Fruit fly (Drosophila melanogaster) whole organism, prepupa: Measurements from ENCODE around the gene CG34353.

Experiments
- Blimp-1 ChIP-seq: fragments of 200-800 bp; sonication (Bioruptor generic); optimal IDR thresholded peaks from 3 replicates; lab custom pipeline; 2017; ENCODE audit warnings: missing biosample characterization, missing genetic modification characterization, mild to moderate bottlenecking, moderate library complexity, missing genetic modification reagents
- CG10631 ChIP-seq: fragments of 200-800 bp; sonication (Bioruptor generic); optimal IDR thresholded peaks from 2 replicates; lab custom pipeline; 2016; ENCODE audit warnings: missing biosample characterization, missing genetic modification characterization
- CG10669 ChIP-seq: fragments of 200-800 bp; sonication (Bioruptor generic); optimal IDR thresholded peaks from 3 replicates; lab custom pipeline; 2018; ENCODE audit warnings: missing biosample characterization, mild to moderate bottlenecking, missing genetic modification characterization, moderate library complexity
- CG11762 ChIP-seq: fragments of 200-800 bp; sonication (Bioruptor generic); optimal IDR thresholded peaks from 3 replicates; lab custom pipeline; 2016; ENCODE audit warnings: missing biosample characterization, missing genetic modification characterization; ENCODE audit not compliant: insufficient read depth
- CG11902 ChIP-seq: fragments of 200-800 bp; sonication (Bioruptor generic); optimal IDR thresholded peaks from 3 replicates; lab custom pipeline; 2016; ENCODE audit warnings: missing biosample characterization, missing genetic modification characterization
- CG16779 ChIP-seq: fragments of 200-800 bp; sonication (Bioruptor generic); optimal IDR thresholded peaks from 3 replicates; lab custom pipeline; 2017; ENCODE audit warnings: missing biosample characterization, mild to moderate bottlenecking, missing genetic modification characterization
- CG34406 ChIP-seq: fragments of 200-800 bp; sonication (Bioruptor generic); optimal IDR thresholded peaks from 3 replicates; lab custom pipeline; 2016; ENCODE audit warnings: missing biosample characterization, missing genetic modification characterization
- CG3919 ChIP-seq: fragments of 200-800 bp; sonication (Bioruptor generic); optimal IDR thresholded peaks from 3 replicates; lab custom pipeline; 2016; ENCODE audit warnings: missing biosample characterization, missing genetic modification characterization
- CG6163 ChIP-seq: fragments of 200-800 bp; sonication (Bioruptor generic); IDR thresholded peaks from 3 replicates; pipeline ENCODE4 v1.3.6; 2022; ENCODE audit warnings: missing biosample characterization, missing genetic modification characterization
- CG6276 ChIP-seq: fragments of 200-800 bp; sonication (Bioruptor generic); optimal IDR thresholded peaks from 2 replicates; lab custom pipeline; 2017; ENCODE audit warnings: missing biosample characterization, mild to moderate bottlenecking, missing genetic modification characterization
- CG6792 ChIP-seq: fragments of 200-800 bp; sonication (Bioruptor generic); optimal IDR thresholded peaks from 3 replicates; lab custom pipeline; 2016; ENCODE audit warnings: missing biosample characterization, missing genetic modification characterization
- CG6808 ChIP-seq: fragments of 200-800 bp; sonication (Bioruptor generic); optimal IDR thresholded peaks from 3 replicates; lab custom pipeline; 2017; ENCODE audit warnings: missing biosample characterization, missing genetic modification characterization, mild to moderate bottlenecking, moderate library complexity, missing genetic modification reagents
- CG6854 ChIP-seq: fragments of 200-800 bp; sonication (Bioruptor generic); optimal IDR thresholded peaks from 2 replicates; lab custom pipeline; 2017; ENCODE audit warnings: missing biosample characterization, mild to moderate bottlenecking, missing genetic modification characterization
- CG8319 ChIP-seq: fragments of 200-800 bp; sonication (Bioruptor generic); optimal IDR thresholded peaks from 3 replicates; lab custom pipeline; 2016; ENCODE audit warnings: missing biosample characterization, missing genetic modification characterization
- CG8632 ChIP-seq: fragments of 200-800 bp; sonication (Bioruptor generic); optimal IDR thresholded peaks from 3 replicates; lab custom pipeline; 2016; ENCODE audit warnings: missing biosample characterization, missing genetic modification characterization
- CG9139 ChIP-seq: fragments of 200-800 bp; sonication (Bioruptor generic); optimal IDR thresholded peaks from 3 replicates; lab custom pipeline; 2017; ENCODE audit warnings: missing biosample characterization, mild to moderate bottlenecking, missing genetic modification characterization
- Eip78C ChIP-seq: fragments of 200-800 bp; sonication (Bioruptor generic); peaks from one replicate; lab custom pipeline; 2016; ENCODE audit warnings: missing biosample characterization, missing genetic modification characterization
- Eip93F ChIP-seq: fragments of 200-800 bp; sonication (Bioruptor generic); optimal IDR thresholded peaks from 2 replicates; lab custom pipeline; 2016; ENCODE audit warnings: missing biosample characterization, mild to moderate bottlenecking, missing genetic modification characterization
- Ets21C ChIP-seq: fragments of 200-800 bp; sonication (Bioruptor generic); optimal IDR thresholded peaks from 3 replicates; lab custom pipeline; 2016; ENCODE audit warnings: missing biosample characterization, missing genetic modification characterization
- Gug ChIP-seq: fragments of 200-800 bp; sonication (Bioruptor generic); IDR thresholded peaks from 2 replicates; pipeline ENCODE4 v1.3.6; 2022; ENCODE audit warnings: missing biosample characterization, missing genetic modification characterization
- Lpt ChIP-seq: fragments of 200-800 bp; sonication (Bioruptor generic); optimal IDR thresholded peaks from 3 replicates; lab custom pipeline; 2016; ENCODE audit warnings: missing biosample characterization, missing genetic modification characterization
- Met ChIP-seq: fragments of 200-800 bp; sonication (Bioruptor generic); optimal IDR thresholded peaks from 3 replicates; lab custom pipeline; 2016; ENCODE audit warnings: missing biosample characterization, missing genetic modification characterization
- OdsH ChIP-seq: fragments of 200-800 bp; sonication (Bioruptor generic); optimal IDR thresholded peaks from 3 replicates; lab custom pipeline; 2016; ENCODE audit warnings: missing biosample characterization, missing genetic modification characterization
- Smox ChIP-seq: fragments of 200-800 bp; sonication (Bioruptor generic); optimal IDR thresholded peaks from 3 replicates; lab custom pipeline; 2016; ENCODE audit warnings: missing biosample characterization, missing genetic modification characterization
- Sox102F ChIP-seq: fragments of 200-800 bp; sonication (Bioruptor generic); optimal IDR thresholded peaks from 2 replicates; lab custom pipeline; 2016; ENCODE audit warnings: missing biosample characterization, mild to moderate bottlenecking, missing genetic modification characterization
- Sox14 ChIP-seq: fragments of 200-800 bp; sonication (Bioruptor generic); optimal IDR thresholded peaks from 3 replicates; lab custom pipeline; 2016; ENCODE audit warnings: missing biosample characterization, missing genetic modification characterization
- acj6 ChIP-seq: fragments of 200-800 bp; sonication (Bioruptor generic); optimal IDR thresholded peaks from 3 replicates; lab custom pipeline; 2016; ENCODE audit warnings: missing biosample characterization, missing genetic modification characterization
- cyc ChIP-seq: fragments of 200-800 bp; sonication (Bioruptor generic); optimal IDR thresholded peaks from 3 replicates; lab custom pipeline; 2016; ENCODE audit warnings: missing biosample characterization, missing genetic modification characterization
- dsx ChIP-seq: fragments of 200-800 bp; optimal IDR thresholded peaks from 3 replicates; lab custom pipeline; 2019; ENCODE audit warnings: missing biosample characterization, mild to moderate bottlenecking, missing genetic modification characterization, moderate library complexity; ENCODE audit not compliant: poor library complexity, severe bottlenecking
- eg ChIP-seq: fragments of 200-800 bp; sonication (Bioruptor generic); IDR thresholded peaks from 3 replicates; pipeline ENCODE4 v1.3.6; 2022; ENCODE audit warnings: missing biosample characterization, missing genetic modification characterization
- esn ChIP-seq: fragments of 200-800 bp; sonication (Bioruptor generic); optimal IDR thresholded peaks from 2 replicates; lab custom pipeline; 2016; ENCODE audit warnings: missing biosample characterization, mild to moderate bottlenecking, missing genetic modification characterization, moderate library complexity
- fd85E ChIP-seq: fragments of 200-800 bp; sonication (Bioruptor generic); optimal IDR thresholded peaks from 3 replicates; lab custom pipeline; 2016; ENCODE audit warnings: missing biosample characterization, missing genetic modification characterization
- net ChIP-seq: fragments of 200-800 bp; sonication (Bioruptor generic); optimal IDR thresholded peaks from 3 replicates; lab custom pipeline; 2016; ENCODE audit warnings: missing biosample characterization, missing genetic modification characterization
- salr ChIP-seq, 2 experiments: fragments of 200-800 bp; sonication (Bioruptor generic); optimal IDR thresholded peaks; 3 replicates each; lab custom pipeline; 2016 to 2018; ENCODE audit warnings: missing biosample characterization in 2 of 2, missing genetic modification characterization in 2 of 2, mild to moderate bottlenecking in 1 of 2
- ss ChIP-seq, 2 experiments: fragments of 200-800 bp; sonication (Bioruptor generic); optimal IDR thresholded peaks; 2 replicates in 1 of 2; 3 replicates in 1 of 2; lab custom pipeline; 2017 to 2018; ENCODE audit warnings: mild to moderate bottlenecking in 2 of 2, missing biosample characterization in 2 of 2, missing genetic modification characterization in 2 of 2, moderate library complexity in 1 of 2
- svp ChIP-seq: fragments of 200-800 bp; sonication (Bioruptor generic); peaks from one replicate; lab custom pipeline; 2016; ENCODE audit warnings: missing biosample characterization, missing genetic modification characterization
- vri ChIP-seq: fragments of 200-800 bp; sonication (Bioruptor generic); optimal IDR thresholded peaks from 3 replicates; lab custom pipeline; 2016; ENCODE audit warnings: missing biosample characterization, mild to moderate bottlenecking, missing genetic modification characterization

The CG34353 gene

DNA sequence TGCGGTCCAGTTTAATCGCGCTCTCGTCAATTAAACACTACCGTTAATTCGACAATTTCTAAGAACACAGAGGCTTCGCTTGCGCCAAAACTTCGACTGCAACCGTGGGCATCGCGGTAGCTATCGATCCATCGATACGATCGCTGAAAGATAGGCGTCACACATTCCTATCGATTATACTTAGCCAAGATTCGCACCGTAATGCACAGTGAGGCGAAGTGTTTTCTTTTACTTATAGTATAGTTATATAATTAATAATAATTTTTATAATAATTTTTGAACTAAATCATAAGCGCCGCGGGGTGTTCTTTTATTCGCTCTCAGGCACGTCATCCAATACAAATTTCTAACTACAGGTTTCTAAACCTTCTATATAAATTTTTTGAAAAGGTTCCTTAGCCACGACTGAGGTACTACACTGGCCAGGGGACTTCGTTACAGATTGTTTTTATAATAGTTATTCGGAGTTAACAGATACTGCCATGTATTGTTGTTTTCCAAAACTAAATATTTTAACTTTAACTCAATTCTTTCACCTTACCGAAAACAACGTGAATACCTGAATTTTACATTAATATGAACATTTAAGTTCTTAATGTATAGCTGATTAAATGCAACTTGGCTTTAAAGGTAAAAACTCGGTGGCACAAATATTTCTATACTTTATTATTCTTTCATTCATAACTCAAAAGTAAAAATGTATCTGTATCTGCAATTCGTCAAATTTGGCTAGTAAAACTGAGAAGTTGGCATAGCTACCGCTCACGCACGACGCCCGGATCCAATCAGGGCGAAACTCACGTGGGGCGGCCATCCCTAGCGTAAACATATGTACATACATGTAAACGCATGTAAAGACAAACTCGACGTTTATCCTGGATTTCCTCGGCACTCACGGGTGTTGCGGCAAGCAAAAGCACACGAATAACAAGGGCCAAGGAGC lies 32.4 kb upstream of the CG34353 start, which contains the start of the genes NSD and BOD1 (continued):
- no peak for TF ChIP-seq Ets21C (GFP tag; lab: Kevin White, UChicago)
- no peak for TF ChIP-seq Met (GFP tag; lab: Kevin White, UChicago)
- TF ChIP-seq esn (GFP tag; lab: Kevin White, UChicago) = peak; percentile 48
- no peak for TF ChIP-seq dsx (GFP tag; lab: Kevin White, UChicago)
- peak; percentile 81 for TF ChIP-seq svp (GFP tag; lab: Kevin White, UChicago)
- peak; percentile 17 for TF ChIP-seq CG11902 (GFP tag; lab: Kevin White, UChicago)
- TF ChIP-seq CG34406 = peak; percentile 41
- no peak for TF ChIP-seq CG10669
- TF ChIP-seq CG8319 (GFP tag; lab: Kevin White, UChicago) = no peak
- no peak for TF ChIP-seq fd85E (GFP tag; lab: Kevin White, UChicago)
- TF ChIP-seq Sox14 (GFP tag; lab: Kevin White, UChicago) = no peak
- TF ChIP-seq Eip93F (GFP tag; lab: Kevin White, UChicago) = peak; percentile 6
- no peak for TF ChIP-seq OdsH
- peak; percentile 67 for TF ChIP-seq CG10631 (GFP tag; lab: Kevin White, UChicago)
- TF ChIP-seq cyc = no peak
- no peak for TF ChIP-seq CG9139 (GFP tag; lab: Kevin White, UChicago)
- TF ChIP-seq salr (GFP tag; optimal IDR thresholded peaks at IDR 0.05; lab: Kevin White, UChicago) = no peak
- TF ChIP-seq Smox (GFP tag; lab: Kevin White, UChicago) = no peak
- peak; percentile 58; the same call in 2 of the 3 replicates for TF ChIP-seq eg (GFP tag; lab: Robert Waterston, UW)
- TF ChIP-seq CG6163 = peak; percentile 76
- TF ChIP-seq CG6792 (GFP tag; lab: Kevin White, UChicago) = peak; percentile 28
- TF ChIP-seq acj6 = no peak
- TF ChIP-seq Gug = peak; percentile 28; the same call in 1 of the 2 replicates
- TF ChIP-seq CG8632 (GFP tag; lab: Kevin White, UChicago) = no peak
- TF ChIP-seq Sox102F (GFP tag; lab: Kevin White, UChicago) = no peak
- no peak for TF ChIP-seq Blimp-1

DNA sequence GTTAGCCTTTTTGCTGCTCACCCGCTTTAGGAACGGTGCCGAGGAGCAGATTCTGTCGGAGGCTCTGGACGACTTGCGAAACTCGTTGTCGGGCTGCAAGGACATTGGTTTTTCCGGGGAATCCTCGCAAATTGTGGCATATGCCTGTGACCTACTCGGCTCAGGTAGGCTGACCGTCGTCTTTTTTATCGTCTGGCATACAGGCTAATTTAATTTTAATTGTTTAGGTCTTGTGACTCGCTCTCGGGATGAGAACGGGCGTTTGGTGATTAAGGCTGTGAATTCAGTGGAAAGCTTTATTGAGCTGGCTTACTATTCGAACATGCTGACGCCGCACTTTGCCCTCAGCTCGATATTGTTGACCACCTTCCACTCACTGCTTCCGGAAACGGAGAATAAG lies 25.8 kb upstream of the CG34353 start:
- no peak for TF ChIP-seq CG11762
- TF ChIP-seq CG6792 (GFP tag; lab: Kevin White, UChicago) = no peak

DNA sequence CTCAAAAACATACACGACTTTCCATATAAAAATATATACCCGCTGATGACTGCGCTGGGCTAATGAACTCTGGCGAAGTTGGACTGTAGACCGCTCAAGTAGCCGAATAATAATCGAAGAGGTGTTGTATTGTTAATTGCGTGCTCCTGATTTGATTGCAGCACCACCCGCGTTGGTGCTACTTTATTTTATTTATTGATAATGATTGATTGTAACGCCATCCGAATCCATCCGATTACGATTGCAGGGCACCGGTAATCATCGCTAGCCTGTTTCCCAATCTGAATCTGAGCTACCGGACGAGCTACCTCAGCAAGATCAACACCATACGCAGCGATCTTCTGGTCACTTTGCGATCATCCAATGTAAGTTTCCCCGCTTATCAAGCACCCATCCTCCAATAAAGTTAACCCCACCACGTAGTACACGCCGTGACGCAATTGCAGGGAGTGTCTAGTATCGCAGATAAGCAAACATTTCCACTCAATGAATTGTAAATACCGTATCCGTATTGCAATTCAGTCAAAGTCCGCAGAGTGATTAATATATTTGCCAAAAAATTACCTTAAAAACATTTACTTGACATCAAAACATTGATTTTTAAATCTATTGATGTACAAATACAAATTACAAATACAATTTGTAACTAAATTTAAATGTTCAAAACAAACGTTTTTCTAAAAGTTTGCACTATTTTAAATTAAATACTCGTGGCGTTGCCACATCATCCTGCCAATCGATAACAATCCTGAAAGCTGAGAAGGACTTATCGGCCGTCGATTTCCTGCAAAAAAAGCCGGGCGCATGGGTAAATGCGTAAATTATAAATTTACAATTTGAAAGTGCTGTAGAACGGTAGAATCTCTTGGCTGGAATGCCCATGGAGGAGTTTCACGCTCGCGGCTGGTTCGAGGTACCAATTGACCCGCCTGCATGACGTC lies 23.6 kb upstream of the CG34353 start:
- TF ChIP-seq net (GFP tag; lab: Kevin White, UChicago) (no peak), Lpt (no peak), CG6276 (GFP tag; lab: Kevin White, UChicago) (peak; percentile 13), CG6854 (GFP tag; lab: Kevin White, UChicago) (peak; percentile 1), vri (GFP tag; lab: Kevin White, UChicago) (peak; percentile 91), ss (GFP tag; optimal IDR thresholded peaks at IDR 0.05; lab: Kevin White, UChicago) (peak in 1 of 2 experiments; percentile 16), Eip93F (GFP tag; lab: Kevin White, UChicago) (peak; percentile 71), CG11762 (no peak), CG6808 (GFP tag; lab: Kevin White, UChicago) (no peak), Eip78C (GFP tag; lab: Kevin White, UChicago) (peak; percentile 13), CG3919 (GFP tag; lab: Kevin White, UChicago) (no peak), CG16779 (tag; lab: Kevin White, UChicago) (peak; percentile 42), svp (GFP tag; lab: Kevin White, UChicago) (peak; percentile 87)
- TF ChIP-seq, all 60 proteins: peak for 8
